Worm (Caenorhabditis elegans) whole organism, young adult: ENCODE data around the gene fbxb-15.

Source experiments
- B0035.1 ChIP-seq: sonication (generic microtip); optimal IDR thresholded peaks from 2 replicates; lab custom pipeline; 2016; ENCODE audit warnings: missing genetic modification characterization, mild to moderate bottlenecking, missing compliant biosample characterization, missing genotype, missing genetic modification reagents
- D2030.7 ChIP-seq: fragments of 200-800 bp; sonication (Bioruptor generic); IDR thresholded peaks from 2 replicates; pipeline ENCODE4 v1.3.6; 2022; ENCODE audit warnings: missing genetic modification reagents, missing genetic modification characterization, missing compliant biosample characterization
- F23B12.7 ChIP-seq: sonication (generic microtip); optimal IDR thresholded peaks from 2 replicates; lab custom pipeline; 2017; ENCODE audit warnings: missing genetic modification characterization, mild to moderate bottlenecking, missing compliant biosample characterization, antibody characterized with exemption, moderate library complexity; ENCODE audit not compliant: insufficient read depth
- F33H1.4 ChIP-seq: fragments of 200-800 bp; sonication (Bioruptor generic); IDR thresholded peaks from 2 replicates; pipeline ENCODE4 v1.3.6; 2022; ENCODE audit warnings: missing genetic modification reagents, missing genetic modification characterization, missing compliant biosample characterization
- F37B4.10 ChIP-seq: fragments of 200-800 bp; sonication (Bioruptor generic); IDR thresholded peaks from 2 replicates; pipeline ENCODE4 v1.3.6; 2022; ENCODE audit warnings: missing genetic modification characterization, missing compliant biosample characterization
- F49E8.2 ChIP-seq: sonication (generic microtip); optimal IDR thresholded peaks from 3 replicates; lab custom pipeline; 2017; ENCODE audit warnings: missing genetic modification characterization, mild to moderate bottlenecking, missing compliant biosample characterization, antibody characterized with exemption, moderate library complexity; ENCODE audit not compliant: insufficient read depth
- K11D2.4 ChIP-seq: fragments of 200-800 bp; sonication (Bioruptor generic); IDR thresholded peaks from 2 replicates; pipeline ENCODE4 v1.3.6; 2022; ENCODE audit warnings: missing genetic modification reagents, missing genetic modification characterization, missing compliant biosample characterization
- Y56A3A.18 ChIP-seq: fragments of 200-800 bp; sonication (Bioruptor generic); IDR thresholded peaks from 2 replicates; pipeline ENCODE4 v1.3.6; 2022; ENCODE audit warnings: missing genetic modification reagents, missing genetic modification characterization, missing compliant biosample characterization
- Y79H2A.3 ChIP-seq: fragments of 200-800 bp; sonication (Bioruptor generic); conservative IDR thresholded peaks from 2 replicates; pipeline ENCODE4 v1.3.6; 2022; ENCODE audit warnings: missing genetic modification reagents, missing genetic modification characterization, missing compliant biosample characterization
- ZK185.1 ChIP-seq: sonication (generic microtip); optimal IDR thresholded peaks from 2 replicates; lab custom pipeline; 2016; ENCODE audit warnings: mild to moderate bottlenecking, missing genetic modification characterization, missing compliant biosample characterization; ENCODE audit not compliant: poor library complexity, severe bottlenecking
- aptf-3 ChIP-seq: fragments of 200-800 bp; sonication (Bioruptor generic); IDR thresholded peaks from 2 replicates; pipeline ENCODE4 v1.3.6; 2022; ENCODE audit warnings: missing genetic modification characterization, missing compliant biosample characterization
- atf-7 ChIP-seq: sonication (generic microtip); optimal IDR thresholded peaks from 2 replicates; lab custom pipeline; 2017; ENCODE audit warnings: mild to moderate bottlenecking, missing genetic modification characterization, missing compliant biosample characterization
- ccch-3 ChIP-seq: fragments of 200-800 bp; sonication (Bioruptor generic); optimal IDR thresholded peaks from 2 replicates; lab custom pipeline; 2018; ENCODE audit warnings: mild to moderate bottlenecking, missing genetic modification characterization, missing compliant biosample characterization
- ceh-79 ChIP-seq: sonication (generic microtip); optimal IDR thresholded peaks from 2 replicates; lab custom pipeline; 2017; ENCODE audit warnings: mild to moderate bottlenecking, missing genetic modification characterization, missing compliant biosample characterization
- die-1 ChIP-seq: sonication (generic microtip); optimal IDR thresholded peaks from 2 replicates; lab custom pipeline; 2016; ENCODE audit warnings: missing genotype, mild to moderate bottlenecking, missing genetic modification characterization, missing compliant biosample characterization
- egl-18 ChIP-seq: fragments of 200-800 bp; sonication (Bioruptor generic); IDR thresholded peaks from 2 replicates; pipeline ENCODE4 v1.3.6; 2022; ENCODE audit warnings: missing genetic modification reagents, missing genetic modification characterization, missing compliant biosample characterization
- egrh-3 ChIP-seq: fragments of 200-800 bp; sonication (Bioruptor generic); IDR thresholded peaks from 2 replicates; pipeline ENCODE4 v1.3.6; 2022; ENCODE audit warnings: missing genetic modification reagents, missing genetic modification characterization, missing compliant biosample characterization
- hmg-20 ChIP-seq: fragments of 200-800 bp; sonication (Bioruptor generic); IDR thresholded peaks from 2 replicates; pipeline ENCODE4 v1.3.6; 2022; ENCODE audit warnings: missing genetic modification reagents, missing genetic modification characterization, missing compliant biosample characterization
- let-526 ChIP-seq: fragments of 200-800 bp; sonication (Bioruptor generic); IDR thresholded peaks from 2 replicates; pipeline ENCODE4 v1.3.6; 2022; ENCODE audit warnings: missing genetic modification reagents, missing genetic modification characterization, missing compliant biosample characterization
- lin-35 ChIP-seq, 3 experiments: fragments of 150-350 bp in 2 of 3; sonication (generic microtip) in 1 of 3; optimal IDR thresholded peaks; 2 replicates each; lab custom pipeline; 2014 to 2018; ENCODE audit warnings: missing biosample characterization in 3 of 3, missing genetic modification characterization in 3 of 3, missing genetic modification reagents in 3 of 3
- lin-40 ChIP-seq: sonication (generic microtip); optimal IDR thresholded peaks from 2 replicates; lab custom pipeline; 2016; ENCODE audit warnings: missing genetic modification characterization, mild to moderate bottlenecking, missing compliant biosample characterization, missing genotype, missing genetic modification reagents
- lin-54 ChIP-seq: fragments of 200-800 bp; sonication (Bioruptor generic); optimal IDR thresholded peaks from 2 replicates; lab custom pipeline; 2018; ENCODE audit warnings: mild to moderate bottlenecking, missing genetic modification characterization, missing compliant biosample characterization
- madf-6 ChIP-seq: fragments of 200-800 bp; sonication (Bioruptor generic); IDR thresholded peaks from 2 replicates; pipeline ENCODE4 v1.3.6; 2022; ENCODE audit warnings: missing genetic modification reagents, missing genetic modification characterization, missing compliant biosample characterization
- mes-4 ChIP-seq: sonication (generic microtip); optimal IDR thresholded peaks from 2 replicates; lab custom pipeline; 2016; ENCODE audit warnings: missing genotype, missing genetic modification characterization, missing compliant biosample characterization
- nfya-1 ChIP-seq: sonication (generic microtip); optimal IDR thresholded peaks from 2 replicates; lab custom pipeline; 2017; ENCODE audit warnings: antibody characterized with exemption, missing compliant biosample characterization, missing genetic modification characterization, borderline replicate concordance; ENCODE audit not compliant: insufficient read depth
- nhr-179 ChIP-seq: sonication (generic microtip); optimal IDR thresholded peaks from 2 replicates; lab custom pipeline; 2016; ENCODE audit warnings: mild to moderate bottlenecking, missing genetic modification characterization, missing compliant biosample characterization
- nhr-27 ChIP-seq: fragments of 200-800 bp; sonication (Bioruptor generic); optimal IDR thresholded peaks from 2 replicates; lab custom pipeline; 2018; ENCODE audit warnings: mild to moderate bottlenecking, missing genetic modification characterization, moderate library complexity, missing compliant biosample characterization
- nhr-80 ChIP-seq: sonication (generic microtip); optimal IDR thresholded peaks from 2 replicates; lab custom pipeline; 2016; ENCODE audit warnings: missing genetic modification characterization, missing compliant biosample characterization
- rcor-1 ChIP-seq: fragments of 200-800 bp; sonication (Bioruptor generic); IDR thresholded peaks from 2 replicates; pipeline ENCODE4 v1.3.6; 2022; ENCODE audit warnings: missing genetic modification reagents, missing genetic modification characterization, missing compliant biosample characterization
- sea-2 ChIP-seq: fragments of 200-800 bp; sonication (Bioruptor generic); IDR thresholded peaks from 2 replicates; pipeline ENCODE4 v1.3.6; 2022; ENCODE audit warnings: missing genetic modification characterization, missing compliant biosample characterization
- snpc-1.1 ChIP-seq: sonication (generic microtip); optimal IDR thresholded peaks from 2 replicates; lab custom pipeline; 2017; ENCODE audit warnings: missing genetic modification characterization, mild to moderate bottlenecking, missing compliant biosample characterization, antibody characterized with exemption, moderate library complexity, missing genotype, missing genetic modification reagents; ENCODE audit not compliant: insufficient read depth
- snpc-1.3 ChIP-seq: sonication (generic microtip); optimal IDR thresholded peaks from 2 replicates; lab custom pipeline; 2017; ENCODE audit warnings: missing genetic modification characterization, mild to moderate bottlenecking, missing compliant biosample characterization, antibody characterized with exemption, moderate library complexity, missing genotype, missing genetic modification reagents; ENCODE audit not compliant: insufficient read depth
- tbx-9 ChIP-seq: sonication (generic microtip); optimal IDR thresholded peaks from 2 replicates; lab custom pipeline; 2016; ENCODE audit warnings: borderline replicate concordance, missing genetic modification characterization, inconsistent platforms, missing compliant biosample characterization
- tlf-1 ChIP-seq: fragments of 200-800 bp; sonication (Bioruptor generic); optimal IDR thresholded peaks from 2 replicates; lab custom pipeline; 2018; ENCODE audit warnings: mild to moderate bottlenecking, missing genetic modification characterization, missing compliant biosample characterization
- unc-62 ChIP-seq: fragments of 150-350 bp; optimal IDR thresholded peaks from 2 replicates; lab custom pipeline; 2014; ENCODE audit warnings: missing biosample characterization, missing genetic modification reagents, missing genetic modification characterization
- xnd-1 ChIP-seq: sonication (generic microtip); optimal IDR thresholded peaks from 2 replicates; lab custom pipeline; 2016; ENCODE audit warnings: missing genotype, missing genetic modification reagents, missing genetic modification characterization, missing compliant biosample characterization
- ztf-25 ChIP-seq: fragments of 200-800 bp; sonication (Bioruptor generic); IDR thresholded peaks from 2 replicates; pipeline ENCODE4 v1.3.6; 2022; ENCODE audit warnings: missing genetic modification reagents, missing genetic modification characterization, missing compliant biosample characterization

Gene fbxb-15

ce11 chrII:1624572-1624971 lies 28.7 kb downstream of the fbxb-15 start, which contains the start of gene fbxa-160:
Gene fbxa-160 (minus strand): TSS chrII:1624672.
- TF ChIP-seq ZK185.1 (no peak), nhr-27 (tag; lab: Kevin White, UChicago) (no peak), Y79H2A.3 (GFP tag; lab: Robert Waterston, UW) (no peak), mes-4 (tag; lab: Kevin White, UChicago) (no peak), tbx-9 (tag; lab: Kevin White, UChicago) (no peak), ztf-25 (GFP tag; lab: Robert Waterston, UW) (no peak), hmg-20 (GFP tag; lab: Robert Waterston, UW) (no peak), nhr-179 (tag; lab: Kevin White, UChicago) (no peak), D2030.7 (no peak), Y56A3A.18 (no peak), egl-18 (GFP tag; lab: Robert Waterston, UW) (no peak), madf-6 (GFP tag; lab: Robert Waterston, UW) (no peak), snpc-1.3 (no peak), tlf-1 (GFP tag; lab: Kevin White, UChicago) (no peak), ccch-3 (GFP tag; lab: Kevin White, UChicago) (no peak), lin-54 (GFP tag; lab: Kevin White, UChicago) (no peak)

ce11 chrII:1621795-1622194 lies 31.5 kb downstream of the fbxb-15 start:
- TF ChIP-seq K11D2.4 = no peak
- no peak for TF ChIP-seq xnd-1 (tag; lab: Kevin White, UChicago)
- no peak for TF ChIP-seq rcor-1 (GFP tag; lab: Robert Waterston, UW)
- TF ChIP-seq nhr-80 (tag; lab: Kevin White, UChicago) = peak; percentile 5

- no peak for TF ChIP-seq lin-40 (tag; lab: Kevin White, UChicago)
- no peak for TF ChIP-seq ccch-3 (GFP tag; lab: Kevin White, UChicago)
- no peak for TF ChIP-seq let-526
- TF ChIP-seq F33H1.4 (GFP tag; lab: Robert Waterston, UW) = no peak
- no peak for TF ChIP-seq F23B12.7
- no peak for TF ChIP-seq F37B4.10 (GFP tag; lab: Robert Waterston, UW)
- TF ChIP-seq egl-18 (GFP tag; lab: Robert Waterston, UW) = no peak
- TF ChIP-seq atf-7 (tag; lab: Kevin White, UChicago) = no peak
These were observed 32.1 kb downstream of the fbxb-15 start, which contains the start of gene fbxa-158 for ce11 chrII:1621180-1621579. Gene fbxa-158 (minus strand): TSS chrII:1621280.

- TF ChIP-seq aptf-3 (GFP tag; lab: Robert Waterston, UW) (no peak), lin-35 (GFP tag; optimal IDR thresholded peaks at IDR 0.05; lab: Kevin White, UChicago) (no peak), B0035.1 (tag; lab: Kevin White, UChicago) (no peak), die-1 (tag; lab: Kevin White, UChicago) (no peak), egrh-3 (GFP tag; lab: Robert Waterston, UW) (no peak), unc-62 (GFP tag; lab: Kevin White, UChicago) (no peak), F49E8.2 (tag; lab: Kevin White, UChicago) (no peak), madf-6 (GFP tag; lab: Robert Waterston, UW) (no peak), nfya-1 (tag; lab: Kevin White, UChicago) (no peak), nhr-80 (tag; lab: Kevin White, UChicago) (no peak), sea-2 (GFP tag; lab: Robert Waterston, UW) (no peak), F37B4.10 (GFP tag; lab: Robert Waterston, UW) (no peak), snpc-1.1 (no peak), ceh-79 (tag; lab: Kevin White, UChicago) (no peak), F33H1.4 (GFP tag; lab: Robert Waterston, UW) (no peak)
- TF ChIP-seq, all 124 proteins: peak for 0
These were observed 34.3 kb downstream of the fbxb-15 start, which contains the start of gene fbxa-166 for ce11 chrII:1618948-1619347. Gene fbxa-166 (minus strand): TSS chrII:1619048.
